Worm (Caenorhabditis elegans): ENCODE results near the gene F31F6.3.

F31F6.3 gene

ce11 chrX:14853712-14854217 is 18.9 kb downstream of the F31F6.3 start, which contains the start of the genes C27C12.1 and C27C12.4 (continued):
- TF ChIP-seq ceh-83 (GFP tag; optimal IDR thresholded peaks at IDR 0.05) (no peak), drap-1 (GFP tag; optimal IDR thresholded peaks at IDR 0.05) (no peak), bed-3 (GFP tag; optimal IDR thresholded peaks at IDR 0.05) (no peak), elt-1 (tag; optimal IDR thresholded peaks at IDR 0.05; ENCODE audit: borderline replicate concordance, insufficient read depth) (no peak), unc-120 (tag; optimal IDR thresholded peaks at IDR 0.05; ENCODE audit: poor library complexity, severe bottlenecking) (peak; percentile 58), nhr-2 (tag; optimal IDR thresholded peaks at IDR 0.05) (no peak)

ce11 chrX:14851904-14852303 is 20.8 kb downstream of the F31F6.3 start:
- no peak for TF ChIP-seq bed-3 (GFP tag; optimal IDR thresholded peaks at IDR 0.05)
- no peak for TF ChIP-seq ceh-39 (tag; optimal IDR thresholded peaks at IDR 0.05)
- TF ChIP-seq nhr-237 (tag; optimal IDR thresholded peaks at IDR 0.05), result no peak
- no peak for TF ChIP-seq pha-4 (tag; optimal IDR thresholded peaks at IDR 0.05)
- TF ChIP-seq zip-8 (tag; optimal IDR thresholded peaks at IDR 0.05), result no peak
- no peak for TF ChIP-seq nhr-28 (tag; optimal IDR thresholded peaks at IDR 0.05)
- TF ChIP-seq sem-2 (GFP tag; optimal IDR thresholded peaks at IDR 0.05), result no peak
- no peak for TF ChIP-seq hlh-1 (tag; optimal IDR thresholded peaks at IDR 0.05)
- no peak for TF ChIP-seq lsy-2 (tag; optimal IDR thresholded peaks at IDR 0.05)
- no peak for TF ChIP-seq tbx-8 (GFP tag; optimal IDR thresholded peaks at IDR 0.05)
- TF ChIP-seq unc-120 (tag; optimal IDR thresholded peaks at IDR 0.05; ENCODE audit: poor library complexity, severe bottlenecking), result no peak
- TF ChIP-seq nhr-12 (tag; optimal IDR thresholded peaks at IDR 0.05), result no peak
- TF ChIP-seq M03D4.4 (tag; optimal IDR thresholded peaks at IDR 0.05), result no peak
- no peak for TF ChIP-seq blmp-1 (tag; optimal IDR thresholded peaks at IDR 0.05)
- no peak for TF ChIP-seq elt-1 (tag; optimal IDR thresholded peaks at IDR 0.05; ENCODE audit: borderline replicate concordance, insufficient read depth)
- TF ChIP-seq ces-1 (GFP tag; optimal IDR thresholded peaks at IDR 0.05), result no peak
- TF ChIP-seq unc-39 (tag; optimal IDR thresholded peaks at IDR 0.05), result no peak
- no peak for TF ChIP-seq ceh-83 (GFP tag; optimal IDR thresholded peaks at IDR 0.05)
- no peak for TF ChIP-seq ham-2 (GFP tag; optimal IDR thresholded peaks at IDR 0.05)
- TF ChIP-seq nhr-2 (tag; optimal IDR thresholded peaks at IDR 0.05), result no peak

- TF ChIP-seq nhr-76 (tag; optimal IDR thresholded peaks at IDR 0.05), result no peak
- TF ChIP-seq ceh-83 (GFP tag; optimal IDR thresholded peaks at IDR 0.05), result no peak
- TF ChIP-seq ztf-11 (tag; optimal IDR thresholded peaks at IDR 0.05), result no peak
- TF ChIP-seq ceh-43 (GFP tag; optimal IDR thresholded peaks at IDR 0.05), result no peak
- TF ChIP-seq unc-62 (GFP tag; optimal IDR thresholded peaks at IDR 0.05), result no peak
- no peak for TF ChIP-seq ham-2 (GFP tag; optimal IDR thresholded peaks at IDR 0.05)
- no peak for TF ChIP-seq ceh-39 (tag; optimal IDR thresholded peaks at IDR 0.05)
- TF ChIP-seq nhr-12 (tag; optimal IDR thresholded peaks at IDR 0.05), result no peak
- TF ChIP-seq cnd-1 (tag; optimal IDR thresholded peaks at IDR 0.05), result no peak
- TF ChIP-seq tbx-8 (GFP tag; optimal IDR thresholded peaks at IDR 0.05), result no peak
- TF ChIP-seq pha-4 (tag; optimal IDR thresholded peaks at IDR 0.05), result no peak
- TF ChIP-seq bed-3 (GFP tag; optimal IDR thresholded peaks at IDR 0.05), result no peak
Observed at ce11 chrX:14849054-14849453, 23.6 kb downstream of the F31F6.3 start, which contains the start of gene acd-3. TSS of gene acd-3 (plus strand) at chrX:14849275.

ce11 chrX:14845637-14846036 is 27.0 kb downstream of the F31F6.3 start, which contains the start of gene egrh-1:
TSS of gene egrh-1 (plus strand) at chrX:14845937.
- TF ChIP-seq nhr-28 (tag; optimal IDR thresholded peaks at IDR 0.05) (no peak), lin-13 (tag; optimal IDR thresholded peaks at IDR 0.05) (no peak), sptf-1 (tag; optimal IDR thresholded peaks at IDR 0.05) (no peak), unc-62 (GFP tag; optimal IDR thresholded peaks at IDR 0.05) (no peak), zip-8 (tag; optimal IDR thresholded peaks at IDR 0.05) (no peak), nhr-2 (tag; optimal IDR thresholded peaks at IDR 0.05) (no peak), elt-1 (tag; optimal IDR thresholded peaks at IDR 0.05; ENCODE audit: borderline replicate concordance, insufficient read depth) (no peak), unc-120 (tag; optimal IDR thresholded peaks at IDR 0.05; ENCODE audit: poor library complexity, severe bottlenecking) (no peak), pha-4 (tag; optimal IDR thresholded peaks at IDR 0.05) (no peak), hlh-1 (tag; optimal IDR thresholded peaks at IDR 0.05) (no peak), ceh-43 (GFP tag; optimal IDR thresholded peaks at IDR 0.05) (no peak)

- TF ChIP-seq blmp-1 (tag; optimal IDR thresholded peaks at IDR 0.05) (no peak), mep-1 (tag; optimal IDR thresholded peaks at IDR 0.05) (no peak), unc-39 (tag; optimal IDR thresholded peaks at IDR 0.05) (no peak), mls-2 (tag; optimal IDR thresholded peaks at IDR 0.05) (no peak), bed-3 (GFP tag; optimal IDR thresholded peaks at IDR 0.05) (no peak)
Observed at ce11 chrX:14844481-14844880, 28.2 kb downstream of the F31F6.3 start.

Data from whole organism, mixed stage, embryonic.